Fruit fly (Drosophila melanogaster) whole organism, embryonic: ENCODE data around the gene Or67b.

Experiments used
- BEAF-32 ChIP-seq: fragments of 200-800 bp; sonication (Bioruptor generic); optimal IDR thresholded peaks from 3 replicates; lab custom pipeline; 2017; ENCODE audit warnings: missing biosample characterization, missing genetic modification characterization, mild to moderate bottlenecking, moderate library complexity, missing genetic modification reagents
- Blimp-1 ChIP-seq: fragments of 200-800 bp; sonication (Bioruptor generic); optimal IDR thresholded peaks from 3 replicates; lab custom pipeline; 2018; ENCODE audit warnings: missing biosample characterization, missing genetic modification characterization, mild to moderate bottlenecking, moderate library complexity, missing genetic modification reagents
- Bteb2 ChIP-seq: fragments of 200-800 bp; sonication (Bioruptor generic); optimal IDR thresholded peaks from 2 replicates; lab custom pipeline; 2016; ENCODE audit warnings: missing biosample characterization, missing genetic modification characterization
- CG10209 ChIP-seq: fragments of 200-800 bp; sonication (Bioruptor generic); optimal IDR thresholded peaks from 3 replicates; lab custom pipeline; 2017; ENCODE audit warnings: missing biosample characterization, mild to moderate bottlenecking, missing genetic modification characterization, missing genetic modification reagents
- CG10267 ChIP-seq: fragments of 200-800 bp; sonication (Bioruptor generic); optimal IDR thresholded peaks from 2 replicates; lab custom pipeline; 2018; ENCODE audit warnings: missing biosample characterization, mild to moderate bottlenecking, missing genetic modification characterization, moderate library complexity
- CG10979 ChIP-seq: fragments of 200-800 bp; sonication (Bioruptor generic); optimal IDR thresholded peaks from 2 replicates; lab custom pipeline; 2018; ENCODE audit warnings: missing biosample characterization, mild to moderate bottlenecking, missing genetic modification characterization, moderate library complexity
- CG11247 ChIP-seq: fragments of 200-800 bp; sonication (Bioruptor generic); IDR thresholded peaks from 2 replicates; pipeline ENCODE4 v1.3.6; 2022; ENCODE audit warnings: missing biosample characterization, missing genetic modification characterization
- CG12391 ChIP-seq: fragments of 200-800 bp; sonication (Bioruptor generic); optimal IDR thresholded peaks from 3 replicates; lab custom pipeline; 2018; ENCODE audit warnings: missing biosample characterization, mild to moderate bottlenecking, missing genetic modification characterization, moderate library complexity
- CG13775 ChIP-seq: fragments of 200-800 bp; sonication (Bioruptor generic); optimal IDR thresholded peaks from 3 replicates; lab custom pipeline; 2017; ENCODE audit warnings: missing biosample characterization, mild to moderate bottlenecking, missing genetic modification characterization
- CG13894 ChIP-seq: fragments of 200-800 bp; sonication (Bioruptor generic); optimal IDR thresholded peaks from 3 replicates; lab custom pipeline; 2018; ENCODE audit warnings: missing biosample characterization, mild to moderate bottlenecking, missing genetic modification characterization, moderate library complexity
- CG15514 ChIP-seq: fragments of 200-800 bp; sonication (Bioruptor generic); optimal IDR thresholded peaks from 3 replicates; lab custom pipeline; 2017; ENCODE audit warnings: missing biosample characterization, missing genetic modification characterization, mild to moderate bottlenecking, moderate library complexity, missing genetic modification reagents
- CG1647 ChIP-seq: fragments of 200-800 bp; sonication (Bioruptor generic); optimal IDR thresholded peaks from 3 replicates; lab custom pipeline; 2016; ENCODE audit warnings: missing biosample characterization, missing genetic modification characterization
- CG17186 ChIP-seq: fragments of 200-800 bp; sonication (Bioruptor generic); optimal IDR thresholded peaks from 3 replicates; lab custom pipeline; 2017; ENCODE audit warnings: missing biosample characterization, missing genetic modification reagents, missing genetic modification characterization
- CG17829 ChIP-seq: fragments of 200-800 bp; optimal IDR thresholded peaks from 2 replicates; lab custom pipeline; 2019; ENCODE audit warnings: missing biosample characterization, mild to moderate bottlenecking, missing genetic modification characterization, moderate library complexity
- CG2116 ChIP-seq: fragments of 200-800 bp; sonication (Bioruptor generic); optimal IDR thresholded peaks from 3 replicates; lab custom pipeline; 2018; ENCODE audit warnings: missing biosample characterization, mild to moderate bottlenecking, missing genetic modification characterization
- CG32767 ChIP-seq: fragments of 200-800 bp; sonication (Bioruptor generic); IDR thresholded peaks from 2 replicates; pipeline ENCODE4 v1.3.6; 2022; ENCODE audit warnings: missing biosample characterization, missing genetic modification characterization
- CG3838 ChIP-seq: fragments of 200-800 bp; sonication (Bioruptor generic); optimal IDR thresholded peaks from 3 replicates; lab custom pipeline; 2016; ENCODE audit warnings: missing biosample characterization, missing genetic modification characterization
- CG7556 ChIP-seq: fragments of 200-800 bp; sonication (Bioruptor generic); optimal IDR thresholded peaks from 2 replicates; lab custom pipeline; 2017; ENCODE audit warnings: missing biosample characterization, mild to moderate bottlenecking, missing genetic modification characterization
- CoRest ChIP-seq: fragments of 200-800 bp; sonication (Bioruptor generic); optimal IDR thresholded peaks from 3 replicates; lab custom pipeline; 2018; ENCODE audit warnings: missing biosample characterization, mild to moderate bottlenecking, missing genetic modification characterization, moderate library complexity
- E2f2 ChIP-seq: fragments of 200-800 bp; sonication (Bioruptor generic); IDR thresholded peaks from 2 replicates; pipeline ENCODE4 v1.3.6; 2022; ENCODE audit warnings: missing biosample characterization, missing genetic modification characterization
- Fer1 ChIP-seq: fragments of 200-800 bp; sonication (Bioruptor generic); optimal IDR thresholded peaks from 2 replicates; lab custom pipeline; 2017; ENCODE audit warnings: missing biosample characterization, mild to moderate bottlenecking, missing genetic modification characterization
- GATAe ChIP-seq: fragments of 200-800 bp; sonication (Bioruptor generic); conservative IDR thresholded peaks from 2 replicates; pipeline ENCODE4 v1.3.6; 2022; ENCODE audit warnings: missing biosample characterization, missing genetic modification characterization
- Lim3 ChIP-seq: fragments of 200-800 bp; sonication (Bioruptor generic); IDR thresholded peaks from 2 replicates; pipeline ENCODE4 v1.3.6; 2022; ENCODE audit warnings: missing biosample characterization, missing genetic modification characterization
- Med ChIP-seq: fragments of 200-800 bp; sonication (Bioruptor generic); peaks from one replicate; lab custom pipeline; 2016; ENCODE audit warnings: missing biosample characterization, missing genetic modification characterization, mild to moderate bottlenecking, inconsistent platforms, moderate library complexity
- Sry-δ ChIP-seq: fragments of 200-800 bp; sonication (Bioruptor generic); optimal IDR thresholded peaks from 2 replicates; lab custom pipeline; 2016; ENCODE audit warnings: missing biosample characterization, missing genetic modification characterization
- Trl ChIP-seq, 3 experiments: fragments of >200 bp in 2 of 3; fragments of 200-800 bp in 1 of 3; sonication (Bioruptor generic) in 1 of 3; optimal IDR thresholded peaks; 2 replicates in 1 of 3; 3 replicates in 2 of 3; lab custom pipeline; 2016 to 2017; ENCODE audit warnings: missing biosample characterization in 1 of 3, missing genetic modification characterization in 1 of 3
- Usf ChIP-seq: fragments of 200-800 bp; sonication (Bioruptor generic); optimal IDR thresholded peaks from 2 replicates; lab custom pipeline; 2017; ENCODE audit warnings: missing genotype, missing biosample characterization, missing genetic modification characterization
- Vsx1 ChIP-seq: fragments of 200-800 bp; sonication (Bioruptor generic); optimal IDR thresholded peaks from 2 replicates; lab custom pipeline; 2017; ENCODE audit warnings: missing biosample characterization, mild to moderate bottlenecking, missing genetic modification characterization, missing genetic modification reagents
- YL-1 ChIP-seq: fragments of 200-800 bp; sonication (Bioruptor generic); optimal IDR thresholded peaks from 3 replicates; lab custom pipeline; 2017; ENCODE audit warnings: missing biosample characterization, mild to moderate bottlenecking, missing genetic modification characterization
- al ChIP-seq: fragments of 200-800 bp; sonication (Bioruptor generic); IDR thresholded peaks from 2 replicates; pipeline ENCODE4 v1.3.6; 2022; ENCODE audit warnings: missing biosample characterization, missing genetic modification characterization
- amos ChIP-seq: fragments of 200-800 bp; sonication (Bioruptor generic); IDR thresholded peaks from 2 replicates; pipeline ENCODE4 v1.3.6; 2022; ENCODE audit warnings: missing biosample characterization, missing genetic modification characterization; ENCODE audit not compliant: partially characterized antibody
- chinmo ChIP-seq: fragments of 200-800 bp; sonication (Bioruptor generic); IDR thresholded peaks from 4 replicates; pipeline ENCODE4 v1.3.6; 2022; ENCODE audit warnings: missing biosample characterization, missing genetic modification characterization; ENCODE audit not compliant: partially characterized antibody
- ci ChIP-seq: fragments of 200-800 bp; sonication (Bioruptor generic); IDR thresholded peaks from 3 replicates; pipeline ENCODE4 v1.3.6; 2022; ENCODE audit warnings: missing biosample characterization, missing genetic modification characterization
- crc ChIP-seq: fragments of 200-800 bp; sonication (Bioruptor generic); optimal IDR thresholded peaks from 2 replicates; lab custom pipeline; 2016; ENCODE audit warnings: missing biosample characterization, missing genetic modification characterization
- crol ChIP-seq: fragments of 200-800 bp; sonication (Bioruptor generic); IDR thresholded peaks from 2 replicates; pipeline ENCODE4 v1.3.6; 2022; ENCODE audit warnings: missing biosample characterization, missing genetic modification characterization
- ewg ChIP-seq: fragments of 200-800 bp; sonication (Bioruptor generic); optimal IDR thresholded peaks from 3 replicates; lab custom pipeline; 2017; ENCODE audit warnings: mild to moderate bottlenecking, missing biosample characterization, missing genetic modification reagents, missing genetic modification characterization
- eyg ChIP-seq: fragments of 200-800 bp; sonication (Bioruptor generic); optimal IDR thresholded peaks from 3 replicates; lab custom pipeline; 2016; ENCODE audit warnings: missing biosample characterization, missing genetic modification characterization
- ken ChIP-seq: fragments of 200-800 bp; sonication (Bioruptor generic); IDR thresholded peaks from 3 replicates; pipeline ENCODE4 v1.3.6; 2022; ENCODE audit warnings: missing biosample characterization, missing genetic modification characterization
- luna ChIP-seq: fragments of 200-800 bp; sonication (Bioruptor generic); optimal IDR thresholded peaks from 2 replicates; lab custom pipeline; 2016; ENCODE audit warnings: missing biosample characterization, missing genetic modification characterization
- otp ChIP-seq: fragments of 200-800 bp; sonication (Bioruptor generic); IDR thresholded peaks from 3 replicates; pipeline ENCODE4, ENCODE4 v1.3.6; 2022; ENCODE audit warnings: missing biosample characterization, missing genetic modification characterization
- row ChIP-seq: fragments of 200-800 bp; sonication (Bioruptor generic); IDR thresholded peaks from 3 replicates; pipeline ENCODE4 v1.3.6; 2022; ENCODE audit warnings: missing biosample characterization, missing genetic modification characterization
- sc ChIP-seq, 3 experiments: fragments of >200 bp in 2 of 3; fragments of 200-800 bp in 1 of 3; sonication (Bioruptor generic) in 1 of 3; optimal IDR thresholded peaks; 2 replicates in 2 of 3; 3 replicates in 1 of 3; lab custom pipeline; 2017; ENCODE audit warnings: mild to moderate bottlenecking in 1 of 3, missing biosample characterization in 1 of 3, missing genetic modification characterization in 1 of 3, missing genetic modification reagents in 1 of 3
- shn ChIP-seq: fragments of 200-800 bp; sonication (Bioruptor generic); optimal IDR thresholded peaks from 3 replicates; lab custom pipeline; 2016; ENCODE audit warnings: missing biosample characterization, missing genetic modification characterization
- sisA ChIP-seq: fragments of 200-800 bp; sonication (Bioruptor generic); IDR thresholded peaks from 2 replicates; pipeline ENCODE4 v1.3.6; 2022; ENCODE audit warnings: missing biosample characterization, missing genetic modification characterization
- sr ChIP-seq: fragments of 200-800 bp; sonication (Bioruptor generic); IDR thresholded peaks from 3 replicates; pipeline ENCODE4 v1.3.6; 2022; ENCODE audit warnings: missing biosample characterization, missing genetic modification characterization
- trem ChIP-seq: fragments of 200-800 bp; optimal IDR thresholded peaks from 3 replicates; lab custom pipeline; 2019; ENCODE audit warnings: missing biosample characterization, mild to moderate bottlenecking, missing genetic modification characterization, moderate library complexity
- tx ChIP-seq: fragments of 200-800 bp; sonication (Bioruptor generic); optimal IDR thresholded peaks from 2 replicates; lab custom pipeline; 2016; ENCODE audit warnings: missing biosample characterization, missing genetic modification characterization
- unc-4 ChIP-seq: fragments of 200-800 bp; sonication (Bioruptor generic); IDR thresholded peaks from 2 replicates; pipeline ENCODE4 v1.3.6; 2022; ENCODE audit warnings: missing biosample characterization, missing genetic modification characterization; ENCODE audit not compliant: partially characterized antibody
- vfl ChIP-seq: fragments of 200-800 bp; sonication (Bioruptor generic); optimal IDR thresholded peaks from 2 replicates; lab custom pipeline; 2016; ENCODE audit warnings: missing biosample characterization, missing genetic modification characterization
- vnd ChIP-seq: fragments of 200-800 bp; sonication (Bioruptor generic); IDR thresholded peaks from 3 replicates; pipeline ENCODE4 v1.3.6; 2022; ENCODE audit warnings: missing biosample characterization, missing genetic modification characterization; ENCODE audit not compliant: partially characterized antibody

The Or67b gene

dm6 chr3L:9624014-9624413, 5.0 kb downstream of the Or67b start, which contains the start of gene CG3335 (continued):
- TF ChIP-seq Blimp-1 (GFP tag; lab: Kevin White, UChicago) (no peak), Lim3 (GFP tag; lab: Robert Waterston, UW) (no peak), sisA (GFP tag; lab: Robert Waterston, UW) (no peak), CG1647 (GFP tag; lab: Kevin White, UChicago) (no peak), CG3838 (GFP tag; lab: Kevin White, UChicago) (no peak), CG32767 (GFP tag; lab: Robert Waterston, UW) (no peak), Usf (GFP tag; lab: Kevin White, UChicago) (no peak), tx (GFP tag; lab: Kevin White, UChicago) (no peak), vfl (GFP tag; lab: Kevin White, UChicago) (no peak), Sry-δ (peak; percentile 78), chinmo (0 out of 4 replicates have a peak, but pooled peaks have one; percentile 85), ewg (GFP tag; lab: Kevin White, UChicago) (no peak), luna (GFP tag; lab: Kevin White, UChicago) (no peak), unc-4 (GFP tag; lab: Robert Waterston, UW) (peak; percentile 76), CG7556 (GFP tag; lab: Kevin White, UChicago) (no peak), sr (GFP tag; lab: Robert Waterston, UW) (no peak), GATAe (GFP tag; lab: Robert Waterston, UW) (no peak), E2f2 (GFP tag; lab: Robert Waterston, UW) (peak; percentile 61), vnd (peak; percentile 66), Fer1 (GFP tag; lab: Kevin White, UChicago) (no peak), Vsx1 (no peak), amos (GFP tag; lab: Robert Waterston, UW) (peak; percentile 82), Trl (optimal IDR thresholded peaks at IDR 0.05; lab: Kevin White, UChicago) (no peak), Trl (GFP tag; optimal IDR thresholded peaks at IDR 0.05; lab: Kevin White, UChicago) (no peak), CG17829 (tag; lab: Kevin White, UChicago) (no peak), CG11247 (GFP tag; lab: Robert Waterston, UW) (no peak), sc (optimal IDR thresholded peaks at IDR 0.05; lab: Kevin White, UChicago) (no peak), sc (GFP tag; optimal IDR thresholded peaks at IDR 0.05; lab: Kevin White, UChicago) (no peak), row (GFP tag; lab: Robert Waterston, UW) (no peak), ci (GFP tag; lab: Robert Waterston, UW) (no peak), YL-1 (GFP tag; lab: Kevin White, UChicago) (peak; percentile 69), CG13894 (tag; lab: Kevin White, UChicago) (no peak), CG10979 (tag; lab: Kevin White, UChicago) (no peak), eyg (GFP tag; lab: Kevin White, UChicago) (no peak), CG15514 (GFP tag; lab: Kevin White, UChicago) (no peak), CG10209 (GFP tag; lab: Kevin White, UChicago) (no peak), crc (no peak), CG2116 (peak; percentile 16), otp (GFP tag; lab: Robert Waterston, UW) (no peak), CG17186 (GFP tag; lab: Kevin White, UChicago) (no peak), Med (GFP tag; lab: Kevin White, UChicago) (no peak), al (no peak), Bteb2 (GFP tag; lab: Kevin White, UChicago) (no peak), trem (no peak), ken (no peak), CG12391 (tag; lab: Kevin White, UChicago) (no peak), crol (GFP tag; lab: Robert Waterston, UW) (no peak), CoRest (tag; lab: Kevin White, UChicago) (no peak), shn (GFP tag; lab: Kevin White, UChicago) (no peak), BEAF-32 (GFP tag; lab: Kevin White, UChicago) (peak; percentile 76), CG13775 (GFP tag; lab: Kevin White, UChicago) (no peak), CG10267 (tag; lab: Kevin White, UChicago) (no peak)
